Worm (Caenorhabditis elegans) whole organism, mixed stage, embryonic: ENCODE data around the gene Y57A10A.27.
A peak's percentile ranks its signal among the peaks of the same experiment; 100 is the strongest.

ENCODE experiments used
- ceh-43 ChIP-seq: fragments of 200-800 bp; sonication (Bioruptor generic); optimal IDR thresholded peaks from 2 replicates; lab custom pipeline; 2018; ENCODE audit warnings: mild to moderate bottlenecking, missing genetic modification characterization, moderate library complexity, missing compliant biosample characterization
- cnd-1 ChIP-seq: fragments of 200-800 bp; sonication (Bioruptor generic); optimal IDR thresholded peaks from 2 replicates; lab custom pipeline; 2018; ENCODE audit warnings: mild to moderate bottlenecking, missing genetic modification characterization, missing compliant biosample characterization
- elt-1 ChIP-seq: sonication (generic microtip); optimal IDR thresholded peaks from 2 replicates; lab custom pipeline; 2017; ENCODE audit warnings: missing genetic modification characterization, mild to moderate bottlenecking, missing compliant biosample characterization, antibody characterized with exemption, moderate library complexity, borderline replicate concordance; ENCODE audit not compliant: insufficient read depth
- elt-3 ChIP-seq: fragments of 150-350 bp; optimal IDR thresholded peaks from 2 replicates; lab custom pipeline; 2014; ENCODE audit warnings: missing biosample characterization, missing genetic modification characterization
- mep-1 ChIP-seq: fragments of 150-350 bp; optimal IDR thresholded peaks from 2 replicates; lab custom pipeline; 2017; ENCODE audit warnings: missing biosample characterization, missing genetic modification reagents, missing genetic modification characterization, inconsistent platforms
- mls-2 ChIP-seq: sonication (generic microtip); optimal IDR thresholded peaks from 2 replicates; lab custom pipeline; 2016; ENCODE audit warnings: mild to moderate bottlenecking, missing genetic modification characterization, moderate library complexity, missing compliant biosample characterization
- nhr-12 ChIP-seq: fragments of 150-350 bp; optimal IDR thresholded peaks from 2 replicates; lab custom pipeline; 2014; ENCODE audit warnings: missing biosample characterization, missing genetic modification characterization
- nhr-2 ChIP-seq: fragments of 150-350 bp; optimal IDR thresholded peaks from 2 replicates; lab custom pipeline; 2014; ENCODE audit warnings: missing biosample characterization, missing genetic modification characterization
- nhr-28 ChIP-seq: fragments of 150-350 bp; optimal IDR thresholded peaks from 2 replicates; lab custom pipeline; 2014; ENCODE audit warnings: missing biosample characterization, missing genetic modification characterization
- nhr-76 ChIP-seq: sonication (generic microtip); optimal IDR thresholded peaks from 2 replicates; lab custom pipeline; 2017; ENCODE audit warnings: missing biosample characterization, missing genetic modification characterization
- snpc-4 ChIP-seq: fragments of 150-350 bp; optimal IDR thresholded peaks from 2 replicates; lab custom pipeline; 2014; ENCODE audit warnings: missing biosample characterization, missing genetic modification characterization
- sptf-1 ChIP-seq: sonication (generic microtip); optimal IDR thresholded peaks from 2 replicates; lab custom pipeline; 2017; ENCODE audit warnings: mild to moderate bottlenecking, missing genetic modification characterization, moderate library complexity, missing compliant biosample characterization
- unc-120 ChIP-seq: sonication (generic microtip); optimal IDR thresholded peaks from 2 replicates; lab custom pipeline; 2017; ENCODE audit warnings: missing genetic modification characterization, missing compliant biosample characterization; ENCODE audit not compliant: poor library complexity, severe bottlenecking
- ztf-11 ChIP-seq: fragments of 150-350 bp; optimal IDR thresholded peaks from 2 replicates; lab custom pipeline; 2014; ENCODE audit warnings: missing biosample characterization, missing genetic modification characterization

DNA sequence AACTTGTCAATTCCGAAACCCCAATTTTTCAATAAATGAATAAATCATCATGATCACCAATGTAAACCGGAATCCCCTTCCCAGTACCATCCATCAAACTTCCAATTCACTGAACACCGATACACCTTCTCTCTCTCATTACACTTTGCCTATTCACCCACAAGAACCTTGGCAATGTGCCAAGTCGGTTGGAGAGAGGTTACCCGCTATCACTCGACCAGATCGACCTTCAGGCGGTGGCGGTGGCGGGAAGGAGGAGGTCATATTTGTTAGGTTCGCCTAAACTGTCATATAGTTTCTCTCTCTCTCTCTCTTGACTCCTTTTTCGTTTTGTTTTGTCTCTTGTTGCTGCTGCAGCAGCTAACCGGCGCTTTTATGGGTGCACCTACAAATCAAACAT lies 12.3 kb downstream of the Y57A10A.27 start:
- TF ChIP-seq nhr-28 (tag; lab: Kevin White, UChicago) (no peak), cnd-1 (tag; lab: Kevin White, UChicago) (no peak), ztf-11 (tag; lab: Kevin White, UChicago) (no peak), mls-2 (tag; lab: Kevin White, UChicago) (no peak), nhr-76 (tag; lab: Kevin White, UChicago) (no peak), nhr-2 (tag; lab: Kevin White, UChicago) (peak; percentile 73), mep-1 (no peak), unc-120 (tag; lab: Kevin White, UChicago) (no peak), nhr-12 (no peak), elt-3 (no peak), sptf-1 (tag; lab: Kevin White, UChicago) (no peak), elt-1 (tag; lab: Kevin White, UChicago) (peak; percentile 46), snpc-4 (tag; lab: Kevin White, UChicago) (no peak), ceh-43 (GFP tag; lab: Kevin White, UChicago) (no peak)
